Fruit fly (Drosophila melanogaster): Measurements from ENCODE around the gene ppk18.

The ppk18 gene

dm6 chr2L:9782176-9782581, 11.4 kb upstream of the ppk18 start, which contains the start of gene IP3K1 (continued):
- TF ChIP-seq Spps (tag; optimal IDR thresholded peaks at IDR 0.05) (no peak), ase (GFP tag; IDR thresholded peaks at IDR 0.05) (peak; percentile 48; the same call in 2 of the 3 replicates), kah (GFP tag; optimal IDR thresholded peaks at IDR 0.05) (peak; percentile 56), lov (optimal IDR thresholded peaks at IDR 0.05) (no peak), lov (GFP tag; IDR thresholded peaks at IDR 0.05) (no peak; the same call in 2 of the 3 replicates), HmgZ (tag; optimal IDR thresholded peaks at IDR 0.05) (peak; percentile 73), exex (tag; optimal IDR thresholded peaks at IDR 0.05) (peak; percentile 47), seq (GFP tag; IDR thresholded peaks at IDR 0.05) (peak; percentile 43; the same call in 1 of the 2 replicates), ro (GFP tag; IDR thresholded peaks at IDR 0.05) (no peak), Dbx (GFP tag; IDR thresholded peaks at IDR 0.05) (peak; percentile 75; the same call in 2 of the 3 replicates), CG18262 (tag; optimal IDR thresholded peaks at IDR 0.05) (peak; percentile 22), CG18011 (GFP tag; optimal IDR thresholded peaks at IDR 0.05) (no peak), Stat92E (GFP tag; optimal IDR thresholded peaks at IDR 0.05) (peak in 1 of 3 experiments; percentile 65), CG13624 (GFP tag; optimal IDR thresholded peaks at IDR 0.05) (peak; percentile 12), lmd (GFP tag; IDR thresholded peaks at IDR 0.05) (peak; percentile 15; the same call in 1 of the 2 replicates), C15 (GFP tag; IDR thresholded peaks at IDR 0.05) (no peak), NC2α (GFP tag; optimal IDR thresholded peaks at IDR 0.05) (peak; percentile 28), CG4854 (GFP tag; optimal IDR thresholded peaks at IDR 0.05) (no peak), grn (GFP tag; optimal IDR thresholded peaks at IDR 0.05) (peak; percentile 60), CG9817 (tag; optimal IDR thresholded peaks at IDR 0.05) (no peak), stwl (tag; optimal IDR thresholded peaks at IDR 0.05) (peak; percentile 1), eyg (GFP tag; optimal IDR thresholded peaks at IDR 0.05) (no peak), E2f1 (GFP tag; IDR thresholded peaks at IDR 0.05) (peak; percentile 30; the same call in 1 of the 2 replicates), sr (GFP tag; IDR thresholded peaks at IDR 0.05) (peak; percentile 72; the same call in 2 of the 3 replicates), HmgD (GFP tag; optimal IDR thresholded peaks at IDR 0.05) (peak; percentile 53), CG7357 (GFP tag; IDR thresholded peaks at IDR 0.05) (no peak), Scr (GFP tag; IDR thresholded peaks at IDR 0.05; ENCODE audit: partially characterized antibody) (peak; percentile 43; the same call in 1 of the 2 replicates), Hey (tag; optimal IDR thresholded peaks at IDR 0.05) (no peak), CG6654 (GFP tag; optimal IDR thresholded peaks at IDR 0.05) (no peak), Antp (GFP tag; optimal IDR thresholded peaks at IDR 0.05) (peak; percentile 24), pum (GFP tag; optimal IDR thresholded peaks at IDR 0.05) (no peak), ssp (GFP tag; IDR thresholded peaks at IDR 0.05) (no peak), kni (GFP tag; optimal IDR thresholded peaks at IDR 0.05) (peak; percentile 66), run (tag; optimal IDR thresholded peaks at IDR 0.05) (peak; percentile 19), CG16779 (GFP tag; IDR thresholded peaks at IDR 0.05) (peak; percentile 48; the same call in 1 of the 2 replicates), ftz-f1 (GFP tag; optimal IDR thresholded peaks at IDR 0.05) (peak; percentile 65), CG8281 (tag; optimal IDR thresholded peaks at IDR 0.05) (no peak), CG3407 (GFP tag; optimal IDR thresholded peaks at IDR 0.05) (no peak), CG15514 (GFP tag; optimal IDR thresholded peaks at IDR 0.05) (peak; percentile 63), CG12744 (GFP tag; optimal IDR thresholded peaks at IDR 0.05) (peak; percentile 16), CG6765 (GFP tag; optimal IDR thresholded peaks at IDR 0.05) (peak; percentile 31), CG17328 (GFP tag; IDR thresholded peaks at IDR 0.05) (0 out of 2 replicates have a peak, but pooled peaks have one; percentile 47), Sox100B (GFP tag; optimal IDR thresholded peaks at IDR 0.05) (no peak), Xbp1 (GFP tag; optimal IDR thresholded peaks at IDR 0.05) (peak; percentile 29), HLH4C (GFP tag; IDR thresholded peaks at IDR 0.05; ENCODE audit: partially characterized antibody) (peak; percentile 35; the same call in 1 of the 3 replicates), ap (GFP tag; IDR thresholded peaks at IDR 0.05) (0 out of 2 replicates have a peak, but pooled peaks have one; percentile 8), CG5953 (GFP tag; IDR thresholded peaks at IDR 0.05) (peak; percentile 57; the same call in 1 of the 2 replicates), chn (GFP tag; optimal IDR thresholded peaks at IDR 0.05) (no peak), CG6683 (GFP tag; optimal IDR thresholded peaks at IDR 0.05) (peak; percentile 20), CG12299 (tag; optimal IDR thresholded peaks at IDR 0.05) (peak; percentile 25), hth (optimal IDR thresholded peaks at IDR 0.05) (no peak)
